Worm (Caenorhabditis elegans): ENCODE data around the gene F49E12.10.

DNA sequence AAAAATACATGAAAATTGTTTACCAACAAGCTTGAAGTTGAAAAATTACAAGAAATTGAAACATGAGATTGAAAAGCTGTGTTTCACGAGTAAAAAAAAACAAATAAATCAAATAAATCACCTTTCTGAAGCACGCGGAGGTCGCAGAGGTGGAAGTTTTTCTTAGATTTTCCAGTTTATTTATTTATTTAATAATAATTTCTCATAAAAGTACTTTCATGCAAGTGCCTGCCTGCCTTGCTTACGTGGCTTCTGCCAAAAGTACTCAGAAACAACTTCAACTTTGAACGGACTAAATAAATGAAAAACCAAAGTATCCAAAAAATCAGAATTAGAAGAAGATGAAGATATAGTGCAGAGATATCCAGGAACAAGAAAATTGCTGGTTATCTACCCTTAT, 41.1 kb downstream of the F49E12.10 start, which contains the start of gene acp-2:
- TF ChIP-seq klf-2 (GFP tag; conservative IDR thresholded peaks at IDR 0.05) (no peak), T22C8.4 (GFP tag; IDR thresholded peaks at IDR 0.05) (no peak), flt-1 (GFP tag; IDR thresholded peaks at IDR 0.05) (no peak), ref-1 (GFP tag; conservative IDR thresholded peaks at IDR 0.05) (no peak), ztf-23 (GFP tag; IDR thresholded peaks at IDR 0.05) (no peak), med-1 (GFP tag; optimal IDR thresholded peaks at IDR 0.05; ENCODE audit: insufficient read depth) (no peak), tab-1 (GFP tag; IDR thresholded peaks at IDR 0.05) (no peak), ztf-29 (GFP tag; IDR thresholded peaks at IDR 0.05) (no peak), cog-1 (tag; optimal IDR thresholded peaks at IDR 0.05) (no peak)
